Fruit fly (Drosophila melanogaster): ENCODE results near the gene Ack.
A peak's percentile ranks its signal among the peaks of the same experiment; 100 is the strongest.

DNA sequence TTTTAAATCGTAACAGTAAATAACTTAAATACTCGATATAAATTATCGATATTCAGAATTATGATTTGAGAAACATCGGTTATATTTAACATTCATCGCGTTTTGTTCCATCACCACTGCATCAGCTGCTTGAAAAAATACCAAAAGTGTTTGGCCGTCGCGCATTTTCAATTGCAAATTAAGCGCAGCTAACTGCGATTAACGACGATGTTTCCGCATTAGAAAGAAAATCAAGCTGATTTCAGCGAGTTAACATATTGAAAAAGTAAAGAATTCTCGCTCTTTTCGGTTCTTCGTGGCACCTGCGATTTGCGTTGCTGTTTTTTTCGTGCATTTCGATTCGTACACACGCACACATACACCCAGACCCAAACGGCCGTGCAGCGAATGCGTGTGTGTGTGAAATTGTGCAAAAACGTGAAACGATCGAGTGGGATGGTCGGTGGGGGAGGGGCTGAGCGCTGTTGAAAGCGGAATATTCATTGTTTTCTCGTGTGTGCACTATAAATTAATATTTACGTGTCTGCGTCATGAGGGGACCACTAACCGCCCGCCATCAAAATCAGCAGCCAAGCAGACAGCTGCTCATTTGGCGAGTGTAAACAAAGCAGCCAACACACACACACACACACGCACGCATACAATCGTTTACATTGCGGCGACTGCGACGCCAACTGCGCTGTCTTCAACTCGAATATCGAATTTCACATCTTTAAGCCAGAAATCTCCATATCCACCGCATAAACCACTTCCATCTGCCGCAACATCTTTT, at the start of gene Ack:
- TF ChIP-seq tna (GFP tag; IDR thresholded peaks at IDR 0.05; ENCODE audit: partially characterized antibody), result peak; percentile 51
- peak; percentile 82 for TF ChIP-seq Opbp (GFP tag; IDR thresholded peaks at IDR 0.05; ENCODE audit: partially characterized antibody)
- no peak for TF ChIP-seq CG5180 (GFP tag; optimal IDR thresholded peaks at IDR 0.05)
- no peak for TF ChIP-seq yki (optimal IDR thresholded peaks at IDR 0.05)
- no peak for TF ChIP-seq CG31224 (GFP tag; IDR thresholded peaks at IDR 0.05)

All from whole organism, embryonic.